Fruit fly (Drosophila melanogaster) whole organism, embryonic: Measurements from ENCODE around the gene CG9926.
A peak's percentile ranks its signal among the peaks of the same experiment; 100 is the strongest.

Source experiments
- B-H2 ChIP-seq: fragments of 200-800 bp; sonication (Bioruptor generic); optimal IDR thresholded peaks from 2 replicates; lab custom pipeline; 2018; ENCODE audit warnings: missing biosample characterization, mild to moderate bottlenecking, missing genetic modification characterization
- CG10147 ChIP-seq: fragments of 200-800 bp; sonication (Bioruptor generic); optimal IDR thresholded peaks from 2 replicates; lab custom pipeline; 2019; ENCODE audit warnings: missing biosample characterization, mild to moderate bottlenecking, missing genetic modification characterization, moderate library complexity
- CG10267 ChIP-seq: fragments of 200-800 bp; sonication (Bioruptor generic); optimal IDR thresholded peaks from 2 replicates; lab custom pipeline; 2018; ENCODE audit warnings: missing biosample characterization, mild to moderate bottlenecking, missing genetic modification characterization, moderate library complexity
- CG10462 ChIP-seq: fragments of 200-800 bp; sonication (Bioruptor generic); optimal IDR thresholded peaks from 2 replicates; lab custom pipeline; 2016; ENCODE audit warnings: missing biosample characterization, missing genetic modification characterization
- CG10979 ChIP-seq: fragments of 200-800 bp; sonication (Bioruptor generic); optimal IDR thresholded peaks from 2 replicates; lab custom pipeline; 2018; ENCODE audit warnings: missing biosample characterization, mild to moderate bottlenecking, missing genetic modification characterization, moderate library complexity
- CG11247 ChIP-seq: fragments of 200-800 bp; sonication (Bioruptor generic); IDR thresholded peaks from 2 replicates; pipeline ENCODE4 v1.3.6; 2022; ENCODE audit warnings: missing biosample characterization, missing genetic modification characterization
- CG11696 ChIP-seq: fragments of 200-800 bp; sonication (Bioruptor generic); IDR thresholded peaks from 2 replicates; pipeline ENCODE4 v1.3.6; 2022; ENCODE audit warnings: missing biosample characterization, missing genetic modification characterization
- CG12236 ChIP-seq: fragments of 200-800 bp; sonication (Bioruptor generic); optimal IDR thresholded peaks from 2 replicates; lab custom pipeline; 2016; ENCODE audit warnings: missing biosample characterization, missing genetic modification characterization
- CG12391 ChIP-seq: fragments of 200-800 bp; sonication (Bioruptor generic); optimal IDR thresholded peaks from 3 replicates; lab custom pipeline; 2018; ENCODE audit warnings: missing biosample characterization, mild to moderate bottlenecking, missing genetic modification characterization, moderate library complexity
- CG14710 ChIP-seq: fragments of 200-800 bp; sonication (Bioruptor generic); optimal IDR thresholded peaks from 3 replicates; lab custom pipeline; 2019; ENCODE audit warnings: missing biosample characterization, mild to moderate bottlenecking, missing genetic modification characterization, moderate library complexity
- CG15011 ChIP-seq: fragments of 200-800 bp; sonication (Bioruptor generic); optimal IDR thresholded peaks from 3 replicates; lab custom pipeline; 2018; ENCODE audit warnings: missing biosample characterization, mild to moderate bottlenecking, missing genetic modification characterization
- CG1603 ChIP-seq: fragments of 200-800 bp; sonication (Bioruptor generic); optimal IDR thresholded peaks from 2 replicates; lab custom pipeline; 2019; ENCODE audit warnings: missing biosample characterization, mild to moderate bottlenecking, missing genetic modification characterization, moderate library complexity
- CG17361 ChIP-seq: fragments of 200-800 bp; sonication (Bioruptor generic); IDR thresholded peaks from 3 replicates; pipeline ENCODE4 v1.3.6; 2022; ENCODE audit warnings: missing biosample characterization, missing genetic modification characterization
- CG31365 ChIP-seq: fragments of 200-800 bp; sonication (Bioruptor generic); optimal IDR thresholded peaks from 2 replicates; lab custom pipeline; 2018; ENCODE audit warnings: missing biosample characterization, mild to moderate bottlenecking, missing genetic modification characterization
- CG33557 ChIP-seq: fragments of 200-800 bp; sonication (Bioruptor generic); optimal IDR thresholded peaks from 2 replicates; lab custom pipeline; 2019; ENCODE audit warnings: missing biosample characterization, mild to moderate bottlenecking, missing genetic modification characterization, moderate library complexity
- CG3407 ChIP-seq: fragments of 200-800 bp; sonication (Bioruptor generic); optimal IDR thresholded peaks from 2 replicates; lab custom pipeline; 2018; ENCODE audit warnings: missing biosample characterization, mild to moderate bottlenecking, missing genetic modification characterization
- CG5180 ChIP-seq: fragments of 200-800 bp; sonication (Bioruptor generic); optimal IDR thresholded peaks from 3 replicates; lab custom pipeline; 2017; ENCODE audit warnings: missing biosample characterization, missing genetic modification characterization, mild to moderate bottlenecking, moderate library complexity, missing genetic modification reagents
- CG6854 ChIP-seq: fragments of 200-800 bp; sonication (Bioruptor generic); optimal IDR thresholded peaks from 3 replicates; lab custom pipeline; 2017; ENCODE audit warnings: missing biosample characterization, mild to moderate bottlenecking, missing genetic modification characterization
- CG7372 ChIP-seq: fragments of 200-800 bp; sonication (Bioruptor generic); IDR thresholded peaks from 2 replicates; pipeline ENCODE4 v1.3.6; 2022; ENCODE audit warnings: missing biosample characterization, missing genetic modification characterization
- CG8281 ChIP-seq: fragments of 200-800 bp; sonication (Bioruptor generic); optimal IDR thresholded peaks from 2 replicates; lab custom pipeline; 2018; ENCODE audit warnings: missing biosample characterization, mild to moderate bottlenecking, missing genetic modification characterization, moderate library complexity
- Ets65A ChIP-seq: fragments of 200-800 bp; sonication (Bioruptor generic); peaks from one replicate; lab custom pipeline; 2016; ENCODE audit warnings: missing biosample characterization, missing genetic modification characterization
- HLH4C ChIP-seq: fragments of 200-800 bp; sonication (Bioruptor generic); IDR thresholded peaks from 3 replicates; pipeline ENCODE4 v1.3.6; 2022; ENCODE audit warnings: missing biosample characterization, missing genetic modification characterization; ENCODE audit not compliant: partially characterized antibody
- Hey ChIP-seq: fragments of 200-800 bp; sonication (Bioruptor generic); optimal IDR thresholded peaks from 3 replicates; lab custom pipeline; 2018; ENCODE audit warnings: missing biosample characterization, mild to moderate bottlenecking, missing genetic modification characterization
- Hr39 ChIP-seq: fragments of >200 bp; optimal IDR thresholded peaks from 2 replicates; lab custom pipeline; 2017
- Jarid2 ChIP-seq: fragments of 200-800 bp; sonication (Bioruptor generic); optimal IDR thresholded peaks from 3 replicates; lab custom pipeline; 2017; ENCODE audit warnings: mild to moderate bottlenecking, missing biosample characterization, missing genetic modification reagents, missing genetic modification characterization
- MBD-R2 ChIP-seq: fragments of 200-800 bp; sonication (Bioruptor generic); IDR thresholded peaks from 2 replicates; pipeline ENCODE4 v1.3.6; 2022; ENCODE audit warnings: missing biosample characterization, missing genetic modification characterization
- Med ChIP-seq: fragments of 200-800 bp; sonication (Bioruptor generic); peaks from one replicate; lab custom pipeline; 2016; ENCODE audit warnings: missing biosample characterization, missing genetic modification characterization, mild to moderate bottlenecking, inconsistent platforms, moderate library complexity
- Neu2 ChIP-seq: fragments of 200-800 bp; sonication (Bioruptor generic); optimal IDR thresholded peaks from 3 replicates; lab custom pipeline; 2016; ENCODE audit warnings: missing biosample characterization, missing genetic modification characterization, borderline replicate concordance
- Nf-YA ChIP-seq: fragments of 200-800 bp; sonication (Bioruptor generic); IDR thresholded peaks from 2 replicates; pipeline ENCODE4 v1.3.6; 2022; ENCODE audit warnings: missing biosample characterization, missing genetic modification characterization
- Spps ChIP-seq: fragments of 200-800 bp; sonication (Bioruptor generic); optimal IDR thresholded peaks from 2 replicates; lab custom pipeline; 2018; ENCODE audit warnings: missing biosample characterization, mild to moderate bottlenecking, missing genetic modification characterization
- amos ChIP-seq: fragments of 200-800 bp; sonication (Bioruptor generic); IDR thresholded peaks from 2 replicates; pipeline ENCODE4 v1.3.6; 2022; ENCODE audit warnings: missing biosample characterization, missing genetic modification characterization; ENCODE audit not compliant: partially characterized antibody
- az2 ChIP-seq: fragments of 200-800 bp; sonication (Bioruptor generic); optimal IDR thresholded peaks from 3 replicates; lab custom pipeline; 2016; ENCODE audit warnings: missing biosample characterization, missing genetic modification characterization
- cato ChIP-seq: fragments of 200-800 bp; sonication (Bioruptor generic); optimal IDR thresholded peaks from 2 replicates; lab custom pipeline; 2016; ENCODE audit warnings: missing biosample characterization, missing genetic modification characterization, borderline replicate concordance
- lab ChIP-seq: fragments of 200-800 bp; sonication (Bioruptor generic); optimal IDR thresholded peaks from 3 replicates; lab custom pipeline; 2017; ENCODE audit warnings: missing biosample characterization, missing genetic modification characterization, mild to moderate bottlenecking, moderate library complexity, missing genetic modification reagents
- lbe ChIP-seq: fragments of 200-800 bp; sonication (Bioruptor generic); optimal IDR thresholded peaks from 2 replicates; lab custom pipeline; 2016; ENCODE audit warnings: missing biosample characterization, mild to moderate bottlenecking, missing genetic modification characterization
- lola ChIP-seq, 3 experiments: fragments of >200 bp in 2 of 3; fragments of 200-800 bp in 1 of 3; sonication (Bioruptor generic) in 1 of 3; optimal IDR thresholded peaks; 2 replicates each; lab custom pipeline; 2017 to 2019; ENCODE audit warnings: missing biosample characterization in 3 of 3, missing genetic modification characterization in 3 of 3, mild to moderate bottlenecking in 1 of 3, moderate library complexity in 1 of 3
- org-1 ChIP-seq: fragments of 200-800 bp; sonication (Bioruptor generic); optimal IDR thresholded peaks from 2 replicates; lab custom pipeline; 2017; ENCODE audit warnings: missing biosample characterization, missing genetic modification characterization
- p53 ChIP-seq: fragments of 200-800 bp; sonication (Bioruptor generic); optimal IDR thresholded peaks from 2 replicates; lab custom pipeline; 2016; ENCODE audit warnings: missing biosample characterization, missing genetic modification characterization
- pb ChIP-seq: fragments of 200-800 bp; sonication (Bioruptor generic); optimal IDR thresholded peaks from 3 replicates; lab custom pipeline; 2016; ENCODE audit warnings: missing biosample characterization, missing genetic modification characterization
- salm ChIP-seq: fragments of 200-800 bp; sonication (Bioruptor generic); optimal IDR thresholded peaks from 2 replicates; lab custom pipeline; 2018; ENCODE audit warnings: missing biosample characterization, mild to moderate bottlenecking, missing genetic modification characterization
- schlank ChIP-seq: fragments of 200-800 bp; sonication (Bioruptor generic); optimal IDR thresholded peaks from 2 replicates; lab custom pipeline; 2018; ENCODE audit warnings: missing biosample characterization, mild to moderate bottlenecking, missing genetic modification characterization
- scrt ChIP-seq: fragments of 200-800 bp; sonication (Bioruptor generic); optimal IDR thresholded peaks from 2 replicates; lab custom pipeline; 2018; ENCODE audit warnings: missing biosample characterization, mild to moderate bottlenecking, missing genetic modification characterization, moderate library complexity
- sim ChIP-seq: fragments of 200-800 bp; sonication (Bioruptor generic); IDR thresholded peaks from 2 replicates; pipeline ENCODE4 v1.3.6; 2022; ENCODE audit warnings: missing biosample characterization, missing genetic modification characterization
- slou ChIP-seq: fragments of 200-800 bp; sonication (Bioruptor generic); optimal IDR thresholded peaks from 3 replicates; lab custom pipeline; 2016; ENCODE audit warnings: missing biosample characterization, missing genetic modification characterization
- so ChIP-seq: fragments of 200-800 bp; sonication (Bioruptor generic); IDR thresholded peaks from 3 replicates; pipeline ENCODE4 v1.3.6; 2022; ENCODE audit warnings: missing biosample characterization, missing genetic modification characterization
- sr ChIP-seq: fragments of 200-800 bp; sonication (Bioruptor generic); IDR thresholded peaks from 3 replicates; pipeline ENCODE4 v1.3.6; 2022; ENCODE audit warnings: missing biosample characterization, missing genetic modification characterization
- stwl ChIP-seq: fragments of 200-800 bp; sonication (Bioruptor generic); optimal IDR thresholded peaks from 3 replicates; lab custom pipeline; 2018; ENCODE audit warnings: missing biosample characterization, mild to moderate bottlenecking, missing genetic modification characterization, moderate library complexity
- zen ChIP-seq: fragments of 200-800 bp; sonication (Bioruptor generic); optimal IDR thresholded peaks from 3 replicates; lab custom pipeline; 2018; ENCODE audit warnings: missing biosample characterization, mild to moderate bottlenecking, missing genetic modification characterization, moderate library complexity

The CG9926 gene

dm6 chr3R:13951038-13951437 is at the start of gene CG9926:
TSS of gene CG9926 (minus strand) at chr3R:13951138.
- TF ChIP-seq stwl (tag; lab: Kevin White, UChicago), result peak; percentile 55
- TF ChIP-seq salm (tag; lab: Kevin White, UChicago), result no peak
- no peak for TF ChIP-seq CG5180 (GFP tag; lab: Kevin White, UChicago)
- no peak for TF ChIP-seq CG33557 (GFP tag; lab: Kevin White, UChicago)
- no peak for TF ChIP-seq CG11696 (GFP tag; lab: Robert Waterston, UW)
- TF ChIP-seq, all 482 proteins: peak for 1

dm6 chr3R:13999531-13999930 is 48.6 kb upstream of the CG9926 start:
- TF ChIP-seq CG10267 (peak; percentile 36), Spps (peak; percentile 7), HLH4C (GFP tag; lab: Robert Waterston, UW) (no peak), cato (no peak), MBD-R2 (0 out of 2 replicates have a peak, but pooled peaks have one; percentile 21), lola (GFP tag; optimal IDR thresholded peaks at IDR 0.05; lab: Kevin White, UChicago) (no peak), CG17361 (0 out of 3 replicates have a peak, but pooled peaks have one; percentile 18), Hr39 (lab: Kevin White, UChicago) (no peak), CG8281 (tag; lab: Kevin White, UChicago) (no peak), lab (GFP tag; lab: Kevin White, UChicago) (peak; percentile 75), Neu2 (GFP tag; lab: Kevin White, UChicago) (no peak), Med (peak; percentile 70), CG5180 (GFP tag; lab: Kevin White, UChicago) (peak; percentile 72), CG15011 (peak; percentile 33), Hey (tag; lab: Kevin White, UChicago) (no peak), lbe (no peak), CG12391 (tag; lab: Kevin White, UChicago) (peak; percentile 8), B-H2 (GFP tag; lab: Kevin White, UChicago) (no peak), Ets65A (GFP tag; lab: Kevin White, UChicago) (peak; percentile 81), Nf-YA (GFP tag; lab: Robert Waterston, UW) (peak; percentile 63), CG10462 (GFP tag; lab: Kevin White, UChicago) (no peak), sr (peak; percentile 56; the same call in 1 of the 3 replicates), CG11247 (GFP tag; lab: Robert Waterston, UW) (no peak; the same call in 1 of the 2 replicates), CG10979 (tag; lab: Kevin White, UChicago) (peak; percentile 71), CG6854 (GFP tag; lab: Kevin White, UChicago) (no peak), p53 (peak; percentile 20), CG14710 (tag; lab: Kevin White, UChicago) (peak; percentile 52), CG31365 (tag; lab: Kevin White, UChicago) (peak; percentile 35), pb (GFP tag; lab: Kevin White, UChicago) (no peak), zen (tag; lab: Kevin White, UChicago) (peak; percentile 68), CG1603 (tag; lab: Kevin White, UChicago) (peak; percentile 82), slou (no peak), az2 (GFP tag; lab: Kevin White, UChicago) (peak; percentile 24), org-1 (peak; percentile 27), sim (GFP tag; lab: Robert Waterston, UW) (0 out of 2 replicates have a peak, but pooled peaks have one; percentile 44), CG3407 (GFP tag; lab: Kevin White, UChicago) (peak; percentile 10), scrt (GFP tag; lab: Kevin White, UChicago) (peak; percentile 17), amos (GFP tag; lab: Robert Waterston, UW) (no peak), schlank (no peak), so (GFP tag; lab: Robert Waterston, UW) (no peak), CG12236 (GFP tag; lab: Kevin White, UChicago) (no peak), CG10147 (GFP tag; lab: Kevin White, UChicago) (peak; percentile 64), CG7372 (GFP tag; lab: Robert Waterston, UW) (0 out of 2 replicates have a peak, but pooled peaks have one; percentile 20), Jarid2 (GFP tag; lab: Kevin White, UChicago) (peak; percentile 42), CG33557 (GFP tag; lab: Kevin White, UChicago) (no peak)
